Fruit fly (Drosophila melanogaster): Measurements from ENCODE around the gene Wdr82.

The Wdr82 gene

dm6 chr2L:8382646-8383045 is 8.4 kb downstream of the Wdr82 start, which contains the start of the genes CG13392 and Rcd4 (continued):
- TF ChIP-seq knrl (GFP tag; IDR thresholded peaks at IDR 0.05; ENCODE audit: partially characterized antibody) (peak; percentile 51; the same call in 2 of the 3 replicates), abd-A (tag; optimal IDR thresholded peaks at IDR 0.05) (peak; percentile 31), CG32532 (GFP tag; IDR thresholded peaks at IDR 0.05) (peak; percentile 79), fu2 (GFP tag; optimal IDR thresholded peaks at IDR 0.05) (peak; percentile 74), slbo (GFP tag; IDR thresholded peaks at IDR 0.05) (peak; percentile 85), CG1792 (GFP tag; optimal IDR thresholded peaks at IDR 0.05) (peak; percentile 49), Dip3 (GFP tag; optimal IDR thresholded peaks at IDR 0.05) (peak; percentile 79), CG1233 (GFP tag; optimal IDR thresholded peaks at IDR 0.05) (peak; percentile 19), H15 (GFP tag; IDR thresholded peaks at IDR 0.05) (peak; percentile 56; the same call in 1 of the 3 replicates), kay (GFP tag; optimal IDR thresholded peaks at IDR 0.05) (peak; percentile 4), tx (GFP tag; optimal IDR thresholded peaks at IDR 0.05) (peak; percentile 67), zfh1 (GFP tag; IDR thresholded peaks at IDR 0.05) (peak; percentile 75; the same call in 2 of the 3 replicates), Poxn (GFP tag; IDR thresholded peaks at IDR 0.05) (no peak), CG17912 (GFP tag; optimal IDR thresholded peaks at IDR 0.05) (no peak), hbn (GFP tag; IDR thresholded peaks at IDR 0.05; ENCODE audit: partially characterized antibody) (peak; percentile 53; the same call in 1 of the 2 replicates), ftz-f1 (GFP tag; optimal IDR thresholded peaks at IDR 0.05) (peak; percentile 23), tll (GFP tag; optimal IDR thresholded peaks at IDR 0.05) (no peak), sens-2 (GFP tag; IDR thresholded peaks at IDR 0.05) (no peak), Asciz (GFP tag; optimal IDR thresholded peaks at IDR 0.05) (no peak), CG4617 (GFP tag; optimal IDR thresholded peaks at IDR 0.05; ENCODE audit: borderline replicate concordance) (peak; percentile 84), CG10321 (GFP tag; IDR thresholded peaks at IDR 0.05) (no peak), nerfin-1 (tag; optimal IDR thresholded peaks at IDR 0.05) (peak; percentile 58), CG14667 (GFP tag; IDR thresholded peaks at IDR 0.05) (no peak), wdn (GFP tag; IDR thresholded peaks at IDR 0.05) (peak; percentile 51; the same call in 1 of the 2 replicates), jigr1 (GFP tag; IDR thresholded peaks at IDR 0.05) (no peak), CG4404 (GFP tag; IDR thresholded peaks at IDR 0.05) (peak; percentile 48; the same call in 1 of the 2 replicates), CG6854 (GFP tag; optimal IDR thresholded peaks at IDR 0.05) (no peak), trh (GFP tag; optimal IDR thresholded peaks at IDR 0.05) (no peak), CG30403 (GFP tag; optimal IDR thresholded peaks at IDR 0.05) (peak; percentile 71), HHEX (GFP tag; optimal IDR thresholded peaks at IDR 0.05) (peak; percentile 56), CG11398 (GFP tag; optimal IDR thresholded peaks at IDR 0.05) (peak; percentile 65), CG8359 (GFP tag; optimal IDR thresholded peaks at IDR 0.05; ENCODE audit: borderline replicate concordance) (no peak), hkb (optimal IDR thresholded peaks at IDR 0.05) (no peak), hkb (GFP tag; IDR thresholded peaks at IDR 0.05) (peak; percentile 51), hb (GFP tag; IDR thresholded peaks at IDR 0.05; ENCODE audit: partially characterized antibody) (peak; percentile 31; the same call in 1 of the 3 replicates), br (optimal IDR thresholded peaks at IDR 0.05) (no peak), CG5245 (GFP tag; optimal IDR thresholded peaks at IDR 0.05) (peak; percentile 40), CG14014 (GFP tag; IDR thresholded peaks at IDR 0.05) (peak; percentile 53), CG10959 (GFP tag; IDR thresholded peaks at IDR 0.05) (no peak; the same call in 1 of the 2 replicates), Bgb (GFP tag; IDR thresholded peaks at IDR 0.05; ENCODE audit: partially characterized antibody) (peak; percentile 72), CG17186 (GFP tag; optimal IDR thresholded peaks at IDR 0.05) (peak; percentile 60), tgo (GFP tag; IDR thresholded peaks at IDR 0.05) (0 out of 3 replicates have a peak, but pooled peaks have one; percentile 20), Hr39 (optimal IDR thresholded peaks at IDR 0.05) (no peak), slp2 (GFP tag; optimal IDR thresholded peaks at IDR 0.05) (peak; percentile 30), CHES-1-like (GFP tag; optimal IDR thresholded peaks at IDR 0.05) (peak; percentile 79), ci (GFP tag; IDR thresholded peaks at IDR 0.05) (peak; percentile 68; the same call in 2 of the 3 replicates), CG8924 (tag; optimal IDR thresholded peaks at IDR 0.05) (peak; percentile 20), CG18011 (GFP tag; optimal IDR thresholded peaks at IDR 0.05) (peak; percentile 54), D (optimal IDR thresholded peaks at IDR 0.05) (no peak), D (GFP tag; optimal IDR thresholded peaks at IDR 0.05) (no peak), CG12236 (GFP tag; optimal IDR thresholded peaks at IDR 0.05) (no peak)

Measured in whole organism, embryonic.